Fruit fly (Drosophila melanogaster): Measurements from ENCODE around the gene hoip.
A peak's percentile ranks its signal among the peaks of the same experiment; 100 is the strongest.

- TF ChIP-seq Pif1B (GFP tag; optimal IDR thresholded peaks at IDR 0.05) (no peak), CG8159 (tag; optimal IDR thresholded peaks at IDR 0.05) (peak; percentile 12)
Measured at dm6 chr2L:9731269-9731668, 31.7 kb downstream of the hoip start.

Measured in whole organism, pupa.